Worm (Caenorhabditis elegans) whole organism, mixed stage, embryonic: ENCODE measurements around the gene trm-1.

Experiments used
- M03D4.4 ChIP-seq: sonication (generic microtip); optimal IDR thresholded peaks from 2 replicates; lab custom pipeline; 2017; ENCODE audit warnings: mild to moderate bottlenecking, missing genetic modification characterization, missing compliant biosample characterization
- bed-3 ChIP-seq: fragments of 200-800 bp; sonication (Bioruptor generic); optimal IDR thresholded peaks from 3 replicates; lab custom pipeline; 2018; ENCODE audit warnings: mild to moderate bottlenecking, missing genetic modification characterization, moderate library complexity, missing compliant biosample characterization
- blmp-1 ChIP-seq: fragments of 150-350 bp; optimal IDR thresholded peaks from 2 replicates; lab custom pipeline; 2014; ENCODE audit warnings: missing biosample characterization, missing genetic modification characterization
- ceh-39 ChIP-seq: fragments of 150-350 bp; optimal IDR thresholded peaks from 2 replicates; lab custom pipeline; 2014; ENCODE audit warnings: missing biosample characterization, missing genetic modification characterization
- ceh-43 ChIP-seq: fragments of 200-800 bp; sonication (Bioruptor generic); optimal IDR thresholded peaks from 2 replicates; lab custom pipeline; 2018; ENCODE audit warnings: mild to moderate bottlenecking, missing genetic modification characterization, moderate library complexity, missing compliant biosample characterization
- ceh-83 ChIP-seq: fragments of 200-800 bp; sonication (Bioruptor generic); optimal IDR thresholded peaks from 2 replicates; lab custom pipeline; 2018; ENCODE audit warnings: mild to moderate bottlenecking, missing genetic modification characterization, missing compliant biosample characterization
- ces-1 ChIP-seq: fragments of 150-350 bp; optimal IDR thresholded peaks from 2 replicates; lab custom pipeline; 2014; ENCODE audit warnings: missing biosample characterization, missing genetic modification reagents, missing genetic modification characterization
- cnd-1 ChIP-seq: fragments of 200-800 bp; sonication (Bioruptor generic); optimal IDR thresholded peaks from 2 replicates; lab custom pipeline; 2018; ENCODE audit warnings: mild to moderate bottlenecking, missing genetic modification characterization, missing compliant biosample characterization
- drap-1 ChIP-seq: fragments of 200-800 bp; sonication (Bioruptor generic); optimal IDR thresholded peaks from 3 replicates; lab custom pipeline; 2018; ENCODE audit warnings: mild to moderate bottlenecking, missing genetic modification characterization, missing compliant biosample characterization
- elt-1 ChIP-seq: sonication (generic microtip); optimal IDR thresholded peaks from 2 replicates; lab custom pipeline; 2017; ENCODE audit warnings: missing genetic modification characterization, mild to moderate bottlenecking, missing compliant biosample characterization, antibody characterized with exemption, moderate library complexity, borderline replicate concordance; ENCODE audit not compliant: insufficient read depth
- elt-3 ChIP-seq: fragments of 150-350 bp; optimal IDR thresholded peaks from 2 replicates; lab custom pipeline; 2014; ENCODE audit warnings: missing biosample characterization, missing genetic modification characterization
- ham-2 ChIP-seq: fragments of 200-800 bp; sonication (Bioruptor generic); optimal IDR thresholded peaks from 2 replicates; lab custom pipeline; 2018; ENCODE audit warnings: mild to moderate bottlenecking, missing genetic modification characterization, missing compliant biosample characterization
- hlh-1 ChIP-seq: fragments of 150-350 bp; optimal IDR thresholded peaks from 2 replicates; lab custom pipeline; 2014; ENCODE audit warnings: missing biosample characterization, missing genetic modification reagents, missing genetic modification characterization
- lin-13 ChIP-seq: fragments of 150-350 bp; optimal IDR thresholded peaks from 2 replicates; lab custom pipeline; 2014; ENCODE audit warnings: missing biosample characterization, missing genetic modification characterization
- lin-32 ChIP-seq: fragments of 200-800 bp; sonication (Bioruptor generic); optimal IDR thresholded peaks from 2 replicates; lab custom pipeline; 2018; ENCODE audit warnings: mild to moderate bottlenecking, missing genetic modification characterization, missing compliant biosample characterization
- lsy-2 ChIP-seq: fragments of 150-350 bp; optimal IDR thresholded peaks from 2 replicates; lab custom pipeline; 2014; ENCODE audit warnings: missing biosample characterization, missing genetic modification characterization
- mab-5 ChIP-seq: fragments of 150-350 bp; optimal IDR thresholded peaks from 2 replicates; lab custom pipeline; 2014; ENCODE audit warnings: missing biosample characterization, missing genetic modification characterization
- mep-1 ChIP-seq: fragments of 150-350 bp; optimal IDR thresholded peaks from 2 replicates; lab custom pipeline; 2017; ENCODE audit warnings: missing biosample characterization, missing genetic modification reagents, missing genetic modification characterization, inconsistent platforms
- nhr-12 ChIP-seq: fragments of 150-350 bp; optimal IDR thresholded peaks from 2 replicates; lab custom pipeline; 2014; ENCODE audit warnings: missing biosample characterization, missing genetic modification characterization
- nhr-237 ChIP-seq: fragments of 150-350 bp; optimal IDR thresholded peaks from 2 replicates; lab custom pipeline; 2014; ENCODE audit warnings: missing biosample characterization, missing genetic modification characterization
- nhr-28 ChIP-seq: fragments of 150-350 bp; optimal IDR thresholded peaks from 2 replicates; lab custom pipeline; 2014; ENCODE audit warnings: missing biosample characterization, missing genetic modification characterization
- nhr-76 ChIP-seq: sonication (generic microtip); optimal IDR thresholded peaks from 2 replicates; lab custom pipeline; 2017; ENCODE audit warnings: missing biosample characterization, missing genetic modification characterization
- pha-4 ChIP-seq: fragments of 150-350 bp; optimal IDR thresholded peaks from 2 replicates; lab custom pipeline; 2018; ENCODE audit warnings: missing biosample characterization, missing genetic modification reagents, missing genetic modification characterization
- sem-2 ChIP-seq: fragments of 200-800 bp; sonication (Bioruptor generic); optimal IDR thresholded peaks from 2 replicates; lab custom pipeline; 2018; ENCODE audit warnings: mild to moderate bottlenecking, missing genetic modification characterization, missing compliant biosample characterization
- snpc-4 ChIP-seq: fragments of 150-350 bp; optimal IDR thresholded peaks from 2 replicates; lab custom pipeline; 2014; ENCODE audit warnings: missing biosample characterization, missing genetic modification characterization
- sptf-1 ChIP-seq: sonication (generic microtip); optimal IDR thresholded peaks from 2 replicates; lab custom pipeline; 2017; ENCODE audit warnings: mild to moderate bottlenecking, missing genetic modification characterization, moderate library complexity, missing compliant biosample characterization
- tbx-8 ChIP-seq: fragments of 200-800 bp; sonication (Bioruptor generic); optimal IDR thresholded peaks from 2 replicates; lab custom pipeline; 2018; ENCODE audit warnings: mild to moderate bottlenecking, missing genetic modification characterization, moderate library complexity, missing compliant biosample characterization
- unc-120 ChIP-seq: sonication (generic microtip); optimal IDR thresholded peaks from 2 replicates; lab custom pipeline; 2017; ENCODE audit warnings: missing genetic modification characterization, missing compliant biosample characterization; ENCODE audit not compliant: poor library complexity, severe bottlenecking
- unc-39 ChIP-seq: fragments of 150-350 bp; optimal IDR thresholded peaks from 2 replicates; lab custom pipeline; 2014; ENCODE audit warnings: missing biosample characterization, missing genetic modification characterization
- ztf-11 ChIP-seq: fragments of 150-350 bp; optimal IDR thresholded peaks from 2 replicates; lab custom pipeline; 2014; ENCODE audit warnings: missing biosample characterization, missing genetic modification characterization

trm-1 gene

DNA sequence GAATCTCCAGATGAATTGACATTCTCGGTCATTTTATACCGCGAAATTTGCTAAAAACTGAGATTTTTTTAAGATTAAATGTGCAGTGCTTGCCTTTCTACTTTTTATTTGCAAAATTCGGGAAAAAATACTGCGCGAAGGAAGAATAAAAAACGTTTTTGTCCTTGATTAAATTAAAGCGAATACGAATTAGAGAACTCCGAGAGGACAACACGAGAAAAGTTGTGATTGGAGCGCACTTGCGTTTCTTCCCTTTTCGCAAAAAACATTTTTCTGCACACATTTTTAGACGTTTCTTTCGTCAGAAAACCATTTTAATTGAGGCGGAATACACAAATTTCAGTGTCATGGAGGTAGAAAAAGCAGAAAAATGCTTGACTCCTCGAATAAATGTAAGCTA lies at the start of gene trm-1, which contains the start of gene ints-2:
Gene trm-1 (minus strand): TSS at position 175 of the 400 bp plus-strand sequence.
Gene ints-2 (plus strand): TSS at position 249 of the 400 bp plus-strand sequence.
- TF ChIP-seq sptf-1 (tag; lab: Kevin White, UChicago) (peak; percentile 11), lsy-2 (tag; lab: Kevin White, UChicago) (peak; percentile 36), M03D4.4 (tag; lab: Kevin White, UChicago) (no peak), ces-1 (GFP tag; lab: Kevin White, UChicago) (peak; percentile 96), ceh-43 (GFP tag; lab: Kevin White, UChicago) (no peak), unc-120 (tag; lab: Kevin White, UChicago) (peak; percentile 34), snpc-4 (tag; lab: Kevin White, UChicago) (no peak), elt-1 (tag; lab: Kevin White, UChicago) (no peak), lin-13 (peak; percentile 12), ceh-39 (tag; lab: Kevin White, UChicago) (no peak), mep-1 (peak; percentile 1), ceh-83 (GFP tag; lab: Kevin White, UChicago) (no peak)

DNA sequence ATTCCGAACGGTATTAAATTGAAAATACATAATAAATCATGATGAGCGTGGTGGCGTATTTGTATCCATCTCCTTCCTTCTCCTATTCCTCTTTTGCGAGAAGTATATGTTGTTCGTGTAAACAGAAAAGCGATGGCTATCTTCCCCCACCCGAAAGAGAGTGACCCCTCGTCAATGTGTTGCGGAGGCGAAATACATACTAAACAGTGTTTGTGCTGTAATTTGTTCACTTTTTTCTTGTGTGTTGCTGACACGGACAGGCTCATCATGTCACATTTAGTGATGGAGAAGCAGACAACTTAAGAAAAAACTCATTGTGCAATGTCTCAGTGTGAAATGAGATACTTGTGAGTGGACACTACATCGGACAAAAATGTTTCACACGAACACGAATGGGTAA lies 46.2 kb upstream of the trm-1 start:
- TF ChIP-seq mab-5 (tag; lab: Kevin White, UChicago) (no peak), hlh-1 (no peak), bed-3 (GFP tag; lab: Kevin White, UChicago) (no peak), nhr-76 (tag; lab: Kevin White, UChicago) (no peak), drap-1 (GFP tag; lab: Kevin White, UChicago) (no peak), lin-13 (no peak), tbx-8 (GFP tag; lab: Kevin White, UChicago) (no peak), ces-1 (GFP tag; lab: Kevin White, UChicago) (no peak), ceh-83 (GFP tag; lab: Kevin White, UChicago) (no peak), blmp-1 (no peak), nhr-237 (tag; lab: Kevin White, UChicago) (no peak), nhr-28 (no peak), sem-2 (GFP tag; lab: Kevin White, UChicago) (no peak), elt-1 (tag; lab: Kevin White, UChicago) (no peak), lin-32 (GFP tag; lab: Kevin White, UChicago) (no peak), pha-4 (tag; lab: Kevin White, UChicago) (no peak), unc-39 (tag; lab: Kevin White, UChicago) (no peak), ceh-43 (GFP tag; lab: Kevin White, UChicago) (no peak), lsy-2 (tag; lab: Kevin White, UChicago) (no peak)

DNA sequence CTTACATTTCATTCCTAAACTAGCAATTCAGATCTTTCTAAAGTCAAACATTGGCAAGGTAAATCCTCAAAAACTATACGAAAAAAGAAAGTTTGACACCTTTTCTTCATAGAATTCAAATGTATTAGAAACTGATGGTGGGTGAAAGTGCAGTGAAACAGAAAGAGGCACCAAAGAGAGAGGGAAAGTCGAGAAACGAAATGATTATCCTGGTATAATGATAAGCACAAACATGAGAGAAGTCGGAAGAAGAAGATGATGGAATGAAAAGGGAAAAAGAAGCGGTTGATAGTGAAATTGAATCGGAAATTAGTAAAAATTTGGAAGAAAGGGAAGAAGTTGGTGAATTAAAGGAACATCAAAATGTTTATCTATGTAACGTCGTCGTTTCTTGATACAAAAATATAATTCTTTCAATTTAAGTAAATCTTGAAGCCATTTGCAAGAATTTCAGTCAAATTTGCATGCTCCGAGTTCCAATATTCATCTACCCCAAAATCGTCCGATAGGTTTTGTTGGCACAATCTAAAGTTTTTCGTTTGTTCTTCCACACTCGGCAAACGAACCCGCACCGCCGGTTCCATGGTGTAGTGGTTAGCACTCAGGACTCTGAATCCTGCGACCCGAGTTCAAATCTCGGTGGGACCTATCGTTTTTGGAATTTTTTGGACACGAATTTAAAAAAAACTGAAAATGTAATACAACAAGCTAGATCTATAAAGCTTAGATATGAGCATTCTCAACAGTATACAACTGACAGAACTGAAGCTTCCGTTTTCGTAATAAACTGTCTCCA lies 45.6 kb upstream of the trm-1 start:
- TF ChIP-seq cnd-1 (no peak), blmp-1 (peak; percentile 68)
- TF ChIP-seq, all 35 proteins: peak for 1

DNA sequence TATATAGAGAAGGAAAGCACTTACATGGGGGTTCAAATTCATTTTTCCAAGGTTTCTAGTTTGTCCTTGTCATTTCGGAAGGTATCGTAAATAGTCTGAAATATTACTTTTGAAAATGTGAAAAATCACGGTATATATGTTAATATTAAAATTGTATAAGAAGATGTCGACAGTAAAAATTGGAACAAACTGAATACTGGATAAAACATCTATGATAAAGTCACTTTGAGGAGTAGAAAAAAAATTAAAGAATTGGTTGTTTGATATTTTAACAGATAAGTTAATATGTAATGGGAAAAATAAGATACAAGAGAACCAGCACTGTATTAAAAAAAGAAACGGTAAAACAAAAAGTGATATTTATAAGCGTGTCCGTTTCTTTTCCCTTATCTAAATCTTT lies 41.0 kb upstream of the trm-1 start, which contains the start of gene nep-21:
Gene nep-21 (minus strand): TSS at position 101 of the 400 bp plus-strand sequence.
- TF ChIP-seq nhr-12 (tag; lab: Kevin White, UChicago) (no peak), unc-39 (tag; lab: Kevin White, UChicago) (no peak), ham-2 (GFP tag; lab: Kevin White, UChicago) (no peak), ztf-11 (no peak)

DNA sequence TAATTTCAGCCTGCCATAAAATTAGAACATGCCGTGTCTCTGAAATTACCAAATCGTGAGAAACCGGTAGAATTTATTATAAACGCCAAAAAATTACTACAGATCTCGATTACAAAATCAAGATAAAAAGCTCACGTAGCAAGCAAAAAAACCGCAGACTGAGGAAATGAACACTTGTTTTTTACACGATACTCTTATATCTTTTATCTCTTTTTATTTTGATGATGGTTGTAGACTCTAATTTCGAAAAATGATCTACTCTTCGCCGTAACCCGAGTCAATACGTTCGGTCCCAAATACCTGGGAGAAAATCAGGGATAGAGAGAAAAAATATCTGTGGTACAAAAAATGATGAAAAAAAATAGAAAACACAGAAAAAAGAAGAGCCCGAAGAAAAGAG lies 37.7 kb upstream of the trm-1 start:
- TF ChIP-seq elt-3 (tag; lab: Kevin White, UChicago), result no peak
- no peak for TF ChIP-seq nhr-237 (tag; lab: Kevin White, UChicago)
- no peak for TF ChIP-seq cnd-1
